Worm (Caenorhabditis elegans): Measurements from ENCODE around the gene nac-1.

nac-1 gene

DNA sequence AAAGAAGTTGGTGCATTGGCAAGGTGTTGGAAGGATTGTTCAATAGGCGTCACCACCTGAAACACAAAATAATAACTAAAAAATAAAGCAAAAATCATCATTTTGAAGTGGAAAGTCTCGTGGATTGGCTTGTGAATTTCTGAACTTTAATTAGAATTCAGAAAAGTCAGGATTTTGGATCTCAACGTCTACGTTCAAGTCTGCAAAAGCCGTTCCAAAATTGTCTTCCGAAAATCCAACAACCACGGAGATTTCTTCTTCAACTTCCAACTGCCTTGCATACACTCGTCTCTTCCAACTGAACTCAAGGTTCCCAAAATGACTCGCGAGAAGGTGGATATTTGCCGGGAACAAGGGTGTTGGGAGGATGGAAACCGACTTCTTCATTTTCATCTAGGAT is 29.2 kb upstream of the nac-1 start, which contains the start of gene C27C12.3:
Gene C27C12.3, minus strand, starts transcription at position 101 of the 400 bp plus-strand sequence.
- TF ChIP-seq nhr-11 (tag; optimal IDR thresholded peaks at IDR 0.05) = no peak
- TF ChIP-seq ceh-14 (tag; optimal IDR thresholded peaks at IDR 0.05) = no peak
- no peak for TF ChIP-seq C38D4.7 (GFP tag; optimal IDR thresholded peaks at IDR 0.05)
- no peak for TF ChIP-seq pqm-1 (tag; optimal IDR thresholded peaks at IDR 0.05)
- no peak for TF ChIP-seq pax-1 (tag; optimal IDR thresholded peaks at IDR 0.05)
- no peak for TF ChIP-seq ceh-19 (GFP tag; optimal IDR thresholded peaks at IDR 0.05)
- TF ChIP-seq ceh-48 (tag; optimal IDR thresholded peaks at IDR 0.05) = no peak
- TF ChIP-seq pha-2 (tag; optimal IDR thresholded peaks at IDR 0.05) = no peak
- no peak for TF ChIP-seq ama-1 (optimal IDR thresholded peaks at IDR 0.05)
- no peak for TF ChIP-seq elt-4 (tag; optimal IDR thresholded peaks at IDR 0.05)
- TF ChIP-seq npax-4 (tag; optimal IDR thresholded peaks at IDR 0.05) = no peak
- no peak for TF ChIP-seq eyg-1 (tag; optimal IDR thresholded peaks at IDR 0.05)
- no peak for TF ChIP-seq unc-42 (tag; optimal IDR thresholded peaks at IDR 0.05)
- no peak for TF ChIP-seq ets-4 (tag; optimal IDR thresholded peaks at IDR 0.05)
- TF ChIP-seq K09A11.1 (tag; optimal IDR thresholded peaks at IDR 0.05; ENCODE audit: insufficient read depth) = no peak
- no peak for TF ChIP-seq nfya-1 (tag; optimal IDR thresholded peaks at IDR 0.05)
- TF ChIP-seq pros-1 (tag; optimal IDR thresholded peaks at IDR 0.05) = no peak
- TF ChIP-seq ceh-45 (GFP tag; IDR thresholded peaks at IDR 0.05) = no peak
- no peak for TF ChIP-seq hlh-8 (tag; optimal IDR thresholded peaks at IDR 0.05)
- TF ChIP-seq Y22D7AL.16 (tag; optimal IDR thresholded peaks at IDR 0.05) = no peak

DNA sequence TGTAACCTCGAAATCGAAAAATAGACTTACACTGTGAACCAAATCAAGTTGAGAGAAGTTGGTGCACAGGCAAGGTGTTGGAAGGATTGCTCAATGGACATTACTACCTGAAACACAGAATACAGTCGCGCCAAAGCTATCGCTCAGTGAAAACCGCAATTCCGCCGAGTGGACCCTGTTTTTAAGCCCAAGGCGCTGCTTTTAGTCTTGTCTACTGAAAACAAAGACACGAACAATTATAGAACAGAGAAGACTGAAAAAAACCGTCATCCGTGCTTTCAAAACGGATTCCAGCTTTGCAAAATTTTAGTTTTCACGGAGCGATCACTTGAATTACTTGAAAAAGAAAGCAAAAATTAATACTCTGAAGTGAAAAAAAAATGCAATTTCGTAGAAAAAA is 26.7 kb upstream of the nac-1 start, which contains the start of gene F31F6.1:
Gene F31F6.1, minus strand, starts transcription at position 101 of the 400 bp plus-strand sequence.
- TF ChIP-seq dmd-4 (tag; optimal IDR thresholded peaks at IDR 0.05; ENCODE audit: borderline replicate concordance) (peak; percentile 54), ahr-1 (tag; optimal IDR thresholded peaks at IDR 0.05) (no peak)

DNA sequence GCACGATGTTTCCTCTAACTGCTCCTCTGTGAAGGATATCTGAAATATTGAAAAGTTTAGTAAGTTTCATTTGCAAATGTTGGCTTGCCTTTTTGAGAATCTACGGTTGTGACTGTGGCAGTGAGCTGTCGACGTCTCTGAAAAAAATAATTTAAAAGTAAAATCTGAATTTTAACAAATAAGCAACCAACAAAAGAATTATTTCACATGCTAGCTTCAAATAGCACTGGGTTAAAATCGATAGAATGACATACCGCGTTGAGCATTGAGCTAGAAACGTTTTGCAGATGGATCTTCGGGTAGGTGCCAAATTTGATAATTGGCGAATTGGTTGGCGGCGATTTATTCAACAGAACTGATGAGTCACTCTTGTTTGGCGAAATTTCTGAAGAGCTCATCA is 23.2 kb upstream of the nac-1 start, which contains the start of gene F31F6.2:
Gene F31F6.2, minus strand, starts transcription at position 101 of the 400 bp plus-strand sequence.
- TF ChIP-seq pqm-1 (tag; optimal IDR thresholded peaks at IDR 0.05) (no peak), tbx-7 (tag; optimal IDR thresholded peaks at IDR 0.05) (no peak), ceh-18 (tag; optimal IDR thresholded peaks at IDR 0.05) (no peak), pha-4 (tag; optimal IDR thresholded peaks at IDR 0.05) (no peak), che-1 (tag; optimal IDR thresholded peaks at IDR 0.05) (no peak), nhr-232 (tag; optimal IDR thresholded peaks at IDR 0.05) (no peak), unc-42 (tag; optimal IDR thresholded peaks at IDR 0.05) (no peak), Y22D7AL.16 (tag; optimal IDR thresholded peaks at IDR 0.05) (no peak), ceh-19 (GFP tag; optimal IDR thresholded peaks at IDR 0.05) (no peak), hlh-15 (tag; optimal IDR thresholded peaks at IDR 0.05) (no peak), ceh-45 (GFP tag; IDR thresholded peaks at IDR 0.05) (no peak), rnt-1 (tag; optimal IDR thresholded peaks at IDR 0.05) (no peak), F13H6.1 (tag; optimal IDR thresholded peaks at IDR 0.05) (no peak), C08G9.2 (tag; optimal IDR thresholded peaks at IDR 0.05) (no peak), ceh-9 (tag; optimal IDR thresholded peaks at IDR 0.05) (no peak), ceh-2 (tag; optimal IDR thresholded peaks at IDR 0.05) (no peak), unc-86 (tag; optimal IDR thresholded peaks at IDR 0.05) (no peak), odd-2 (tag; optimal IDR thresholded peaks at IDR 0.05) (no peak), ceh-34 (tag; optimal IDR thresholded peaks at IDR 0.05) (no peak), npax-4 (tag; optimal IDR thresholded peaks at IDR 0.05) (no peak)

DNA sequence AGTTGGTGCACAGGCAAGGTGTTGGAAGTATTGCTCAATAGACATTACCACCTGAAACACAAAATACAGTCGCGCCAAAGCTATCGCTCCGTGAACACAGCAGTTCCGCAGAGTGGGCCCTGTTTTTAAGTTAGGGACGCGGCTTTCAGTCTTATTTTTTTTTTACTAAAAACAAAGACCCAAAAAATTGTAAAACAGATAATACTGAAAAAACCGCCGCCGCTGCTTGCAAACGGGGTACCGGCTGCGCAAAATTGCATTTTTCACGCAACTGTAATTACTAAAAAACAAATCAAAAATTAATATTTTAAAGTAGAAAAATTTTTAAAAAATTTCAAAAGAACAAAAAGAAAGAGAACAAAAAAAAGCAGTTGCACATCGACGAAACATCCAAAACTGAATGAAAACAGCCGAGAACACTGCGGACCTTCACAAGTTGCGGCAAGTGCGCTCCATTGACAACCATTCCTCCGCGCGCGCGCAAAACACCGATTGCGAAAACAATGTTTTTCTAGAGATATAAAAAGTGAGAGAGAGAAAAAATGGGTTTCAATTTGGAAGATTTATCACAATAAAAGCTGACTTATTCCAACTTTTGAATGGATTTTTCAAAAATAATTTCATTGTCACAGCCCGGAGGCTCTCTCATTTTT is 22.0 kb upstream of the nac-1 start, which contains the start of gene F31F6.3:
Gene F31F6.3, minus strand, starts transcription at position 51 of the 653 bp plus-strand sequence.
- TF ChIP-seq F13H6.1 (tag; optimal IDR thresholded peaks at IDR 0.05) (no peak), unc-86 (tag; optimal IDR thresholded peaks at IDR 0.05) (no peak), pax-1 (tag; optimal IDR thresholded peaks at IDR 0.05) (no peak), pha-4 (tag; optimal IDR thresholded peaks at IDR 0.05) (no peak), npax-4 (tag; optimal IDR thresholded peaks at IDR 0.05) (no peak), elt-2 (tag; optimal IDR thresholded peaks at IDR 0.05) (no peak), pqm-1 (tag; optimal IDR thresholded peaks at IDR 0.05) (no peak), ceh-48 (tag; optimal IDR thresholded peaks at IDR 0.05) (no peak), fkh-6 (tag; optimal IDR thresholded peaks at IDR 0.05) (no peak), nhr-232 (tag; optimal IDR thresholded peaks at IDR 0.05) (no peak), ztf-16 (tag; optimal IDR thresholded peaks at IDR 0.05) (no peak), sdc-2 (tag; optimal IDR thresholded peaks at IDR 0.05) (no peak), Y22D7AL.16 (tag; optimal IDR thresholded peaks at IDR 0.05) (no peak), nhr-11 (tag; optimal IDR thresholded peaks at IDR 0.05) (no peak)
